Fruit fly (Drosophila melanogaster) whole organism, embryonic: ENCODE measurements around the gene Pgant35A.

ENCODE experiments used
- B-H2 ChIP-seq: fragments of 200-800 bp; sonication (Bioruptor generic); optimal IDR thresholded peaks from 2 replicates; lab custom pipeline; 2018; ENCODE audit warnings: missing biosample characterization, mild to moderate bottlenecking, missing genetic modification characterization
- Blimp-1 ChIP-seq: fragments of 200-800 bp; sonication (Bioruptor generic); optimal IDR thresholded peaks from 3 replicates; lab custom pipeline; 2018; ENCODE audit warnings: missing biosample characterization, missing genetic modification characterization, mild to moderate bottlenecking, moderate library complexity, missing genetic modification reagents
- CG10147 ChIP-seq: fragments of 200-800 bp; sonication (Bioruptor generic); optimal IDR thresholded peaks from 2 replicates; lab custom pipeline; 2019; ENCODE audit warnings: missing biosample characterization, mild to moderate bottlenecking, missing genetic modification characterization, moderate library complexity
- CG12071 ChIP-seq: fragments of 200-800 bp; sonication (Bioruptor generic); optimal IDR thresholded peaks from 3 replicates; lab custom pipeline; 2018; ENCODE audit warnings: missing biosample characterization, mild to moderate bottlenecking, missing genetic modification characterization
- CG13624 ChIP-seq: fragments of 200-800 bp; sonication (Bioruptor generic); optimal IDR thresholded peaks from 2 replicates; lab custom pipeline; 2016; ENCODE audit warnings: missing biosample characterization, missing genetic modification characterization
- CG13894 ChIP-seq: fragments of 200-800 bp; sonication (Bioruptor generic); optimal IDR thresholded peaks from 3 replicates; lab custom pipeline; 2018; ENCODE audit warnings: missing biosample characterization, mild to moderate bottlenecking, missing genetic modification characterization, moderate library complexity
- CG17186 ChIP-seq: fragments of 200-800 bp; sonication (Bioruptor generic); optimal IDR thresholded peaks from 3 replicates; lab custom pipeline; 2017; ENCODE audit warnings: missing biosample characterization, missing genetic modification reagents, missing genetic modification characterization
- CG17802 ChIP-seq: fragments of 200-800 bp; sonication (Bioruptor generic); optimal IDR thresholded peaks from 2 replicates; lab custom pipeline; 2018; ENCODE audit warnings: missing biosample characterization, mild to moderate bottlenecking, missing genetic modification characterization, moderate library complexity
- CG1792 ChIP-seq: fragments of 200-800 bp; sonication (Bioruptor generic); optimal IDR thresholded peaks from 2 replicates; lab custom pipeline; 2016; ENCODE audit warnings: missing biosample characterization, missing genetic modification characterization
- CG3281 ChIP-seq: fragments of 200-800 bp; sonication (Bioruptor generic); optimal IDR thresholded peaks from 3 replicates; lab custom pipeline; 2017; ENCODE audit warnings: missing biosample characterization, mild to moderate bottlenecking, missing genetic modification characterization
- CG4360 ChIP-seq: fragments of 200-800 bp; sonication (Bioruptor generic); IDR thresholded peaks from 2 replicates; pipeline ENCODE4 v1.3.6; 2022; ENCODE audit warnings: missing biosample characterization, missing genetic modification characterization
- CG6654 ChIP-seq: fragments of 200-800 bp; sonication (Bioruptor generic); optimal IDR thresholded peaks from 2 replicates; lab custom pipeline; 2017; ENCODE audit warnings: missing biosample characterization, mild to moderate bottlenecking, missing genetic modification characterization
- CG8281 ChIP-seq: fragments of 200-800 bp; sonication (Bioruptor generic); optimal IDR thresholded peaks from 2 replicates; lab custom pipeline; 2018; ENCODE audit warnings: missing biosample characterization, mild to moderate bottlenecking, missing genetic modification characterization, moderate library complexity
- CG8359 ChIP-seq: fragments of 200-800 bp; sonication (Bioruptor generic); optimal IDR thresholded peaks from 2 replicates; lab custom pipeline; 2017; ENCODE audit warnings: missing biosample characterization, mild to moderate bottlenecking, missing genetic modification characterization, borderline replicate concordance
- CG8924 ChIP-seq: fragments of 200-800 bp; optimal IDR thresholded peaks from 3 replicates; lab custom pipeline; 2019; ENCODE audit warnings: missing biosample characterization, mild to moderate bottlenecking, missing genetic modification characterization, moderate library complexity
- CG9932 ChIP-seq: fragments of 200-800 bp; sonication (Bioruptor generic); IDR thresholded peaks from 2 replicates; pipeline ENCODE4 v1.3.6; 2022; ENCODE audit warnings: missing biosample characterization, missing genetic modification characterization
- D ChIP-seq, 2 experiments: fragments of 200-800 bp in 1 of 2; fragments of >200 bp in 1 of 2; sonication (Bioruptor generic) in 1 of 2; optimal IDR thresholded peaks; 2 replicates in 1 of 2; 3 replicates in 1 of 2; lab custom pipeline; 2017; ENCODE audit warnings: mild to moderate bottlenecking in 1 of 2, missing biosample characterization in 1 of 2, missing genetic modification characterization in 1 of 2, missing genetic modification reagents in 1 of 2
- Dbx ChIP-seq: fragments of 200-800 bp; sonication (Bioruptor generic); IDR thresholded peaks from 3 replicates; pipeline ENCODE4 v1.3.6; 2022; ENCODE audit warnings: missing biosample characterization, missing genetic modification characterization
- Hr78 ChIP-seq, 2 experiments: fragments of 200-800 bp in 1 of 2; fragments of >200 bp in 1 of 2; sonication (Bioruptor generic) in 1 of 2; optimal IDR thresholded peaks; 2 replicates each; lab custom pipeline; 2017 to 2019; ENCODE audit warnings: missing biosample characterization in 2 of 2, missing genetic modification characterization in 2 of 2, mild to moderate bottlenecking in 1 of 2, moderate library complexity in 1 of 2
- Jarid2 ChIP-seq: fragments of 200-800 bp; sonication (Bioruptor generic); optimal IDR thresholded peaks from 3 replicates; lab custom pipeline; 2017; ENCODE audit warnings: mild to moderate bottlenecking, missing biosample characterization, missing genetic modification reagents, missing genetic modification characterization
- Med ChIP-seq: fragments of 200-800 bp; sonication (Bioruptor generic); peaks from one replicate; lab custom pipeline; 2016; ENCODE audit warnings: missing biosample characterization, missing genetic modification characterization, mild to moderate bottlenecking, inconsistent platforms, moderate library complexity
- Meics ChIP-seq: fragments of 200-800 bp; sonication (Bioruptor generic); optimal IDR thresholded peaks from 2 replicates; lab custom pipeline; 2017; ENCODE audit warnings: missing biosample characterization, mild to moderate bottlenecking, missing genetic modification characterization
- Myb ChIP-seq: fragments of 200-800 bp; sonication (Bioruptor generic); optimal IDR thresholded peaks from 2 replicates; lab custom pipeline; 2016; ENCODE audit warnings: missing biosample characterization, missing genetic modification characterization
- NK7.1 ChIP-seq: fragments of 200-800 bp; sonication (Bioruptor generic); optimal IDR thresholded peaks from 3 replicates; lab custom pipeline; 2016; ENCODE audit warnings: missing biosample characterization, missing genetic modification characterization
- Six4 ChIP-seq: fragments of 200-800 bp; sonication (Bioruptor generic); optimal IDR thresholded peaks from 2 replicates; lab custom pipeline; 2016; ENCODE audit warnings: missing biosample characterization, missing genetic modification characterization
- Spps ChIP-seq: fragments of 200-800 bp; sonication (Bioruptor generic); optimal IDR thresholded peaks from 2 replicates; lab custom pipeline; 2018; ENCODE audit warnings: missing biosample characterization, mild to moderate bottlenecking, missing genetic modification characterization
- Sry-β ChIP-seq: fragments of 200-800 bp; sonication (Bioruptor generic); optimal IDR thresholded peaks from 2 replicates; lab custom pipeline; 2018; ENCODE audit warnings: missing biosample characterization, mild to moderate bottlenecking, missing genetic modification characterization, moderate library complexity
- Ssrp ChIP-seq: fragments of 200-800 bp; sonication (Bioruptor generic); optimal IDR thresholded peaks from 2 replicates; lab custom pipeline; 2018; ENCODE audit warnings: missing biosample characterization, mild to moderate bottlenecking, missing genetic modification characterization, moderate library complexity
- Tbp ChIP-seq: fragments of >200 bp; optimal IDR thresholded peaks from 2 replicates; lab custom pipeline; 2018; ENCODE audit warnings: missing biosample characterization, missing genetic modification characterization
- Vsx1 ChIP-seq: fragments of 200-800 bp; sonication (Bioruptor generic); optimal IDR thresholded peaks from 2 replicates; lab custom pipeline; 2017; ENCODE audit warnings: missing biosample characterization, mild to moderate bottlenecking, missing genetic modification characterization, missing genetic modification reagents
- YL-1 ChIP-seq: fragments of 200-800 bp; sonication (Bioruptor generic); optimal IDR thresholded peaks from 3 replicates; lab custom pipeline; 2017; ENCODE audit warnings: missing biosample characterization, mild to moderate bottlenecking, missing genetic modification characterization
- ap ChIP-seq: fragments of 200-800 bp; sonication (Bioruptor generic); IDR thresholded peaks from 2 replicates; pipeline ENCODE4 v1.3.6; 2022; ENCODE audit warnings: missing biosample characterization, missing genetic modification characterization
- bbx ChIP-seq: fragments of 200-800 bp; sonication (Bioruptor generic); IDR thresholded peaks from 2 replicates; pipeline ENCODE4 v1.3.6; 2022; ENCODE audit warnings: missing biosample characterization, missing genetic modification characterization; ENCODE audit not compliant: partially characterized antibody
- caup ChIP-seq: fragments of 200-800 bp; sonication (Bioruptor generic); optimal IDR thresholded peaks from 3 replicates; lab custom pipeline; 2017; ENCODE audit warnings: missing biosample characterization, mild to moderate bottlenecking, missing genetic modification characterization, moderate library complexity; ENCODE audit not compliant: severe bottlenecking
- emc ChIP-seq: fragments of 200-800 bp; sonication (Bioruptor generic); optimal IDR thresholded peaks from 2 replicates; lab custom pipeline; 2016; ENCODE audit warnings: missing biosample characterization, missing genetic modification characterization
- fu2 ChIP-seq: fragments of 200-800 bp; sonication (Bioruptor generic); optimal IDR thresholded peaks from 2 replicates; lab custom pipeline; 2016; ENCODE audit warnings: missing biosample characterization, missing genetic modification characterization
- gsb ChIP-seq: fragments of 200-800 bp; sonication (Bioruptor generic); IDR thresholded peaks from 2 replicates; pipeline ENCODE4 v1.3.6; 2022; ENCODE audit warnings: missing biosample characterization, missing genetic modification characterization
- mirr ChIP-seq: fragments of 200-800 bp; sonication (Bioruptor generic); optimal IDR thresholded peaks from 3 replicates; lab custom pipeline; 2018; ENCODE audit warnings: missing biosample characterization, mild to moderate bottlenecking, missing genetic modification characterization
- nau ChIP-seq: fragments of 200-800 bp; sonication (Bioruptor generic); optimal IDR thresholded peaks from 3 replicates; lab custom pipeline; 2017; ENCODE audit warnings: missing biosample characterization, mild to moderate bottlenecking, missing genetic modification characterization, missing genetic modification reagents
- odd ChIP-seq: fragments of 200-800 bp; sonication (Bioruptor generic); optimal IDR thresholded peaks from 2 replicates; lab custom pipeline; 2017; ENCODE audit warnings: missing biosample characterization, mild to moderate bottlenecking, missing genetic modification characterization
- onecut ChIP-seq: fragments of 200-800 bp; sonication (Bioruptor generic); IDR thresholded peaks from 2 replicates; pipeline ENCODE4 v1.3.6; 2022; ENCODE audit warnings: missing biosample characterization, missing genetic modification characterization
- pb ChIP-seq: fragments of 200-800 bp; sonication (Bioruptor generic); optimal IDR thresholded peaks from 3 replicates; lab custom pipeline; 2016; ENCODE audit warnings: missing biosample characterization, missing genetic modification characterization
- pfk ChIP-seq: fragments of 200-800 bp; sonication (Bioruptor generic); optimal IDR thresholded peaks from 2 replicates; lab custom pipeline; 2018; ENCODE audit warnings: missing biosample characterization, mild to moderate bottlenecking, missing genetic modification characterization, moderate library complexity
- run ChIP-seq: fragments of 200-800 bp; sonication (Bioruptor generic); optimal IDR thresholded peaks from 3 replicates; lab custom pipeline; 2018; ENCODE audit warnings: missing biosample characterization, mild to moderate bottlenecking, missing genetic modification characterization
- sc ChIP-seq, 3 experiments: fragments of >200 bp in 2 of 3; fragments of 200-800 bp in 1 of 3; sonication (Bioruptor generic) in 1 of 3; optimal IDR thresholded peaks; 2 replicates in 2 of 3; 3 replicates in 1 of 3; lab custom pipeline; 2017; ENCODE audit warnings: mild to moderate bottlenecking in 1 of 3, missing biosample characterization in 1 of 3, missing genetic modification characterization in 1 of 3, missing genetic modification reagents in 1 of 3
- schlank ChIP-seq: fragments of 200-800 bp; sonication (Bioruptor generic); optimal IDR thresholded peaks from 2 replicates; lab custom pipeline; 2018; ENCODE audit warnings: missing biosample characterization, mild to moderate bottlenecking, missing genetic modification characterization
- sens ChIP-seq: fragments of 200-800 bp; sonication (Bioruptor generic); peaks from one replicate; lab custom pipeline; 2016; ENCODE audit warnings: missing biosample characterization, missing genetic modification characterization
- sens-2 ChIP-seq: fragments of 200-800 bp; sonication (Bioruptor generic); IDR thresholded peaks from 2 replicates; pipeline ENCODE4 v1.3.6; 2022; ENCODE audit warnings: missing biosample characterization, missing genetic modification characterization
- seq ChIP-seq: fragments of 200-800 bp; sonication (Bioruptor generic); IDR thresholded peaks from 2 replicates; pipeline ENCODE4 v1.3.6; 2022; ENCODE audit warnings: missing biosample characterization, missing genetic modification characterization

Pgant35A gene

DNA sequence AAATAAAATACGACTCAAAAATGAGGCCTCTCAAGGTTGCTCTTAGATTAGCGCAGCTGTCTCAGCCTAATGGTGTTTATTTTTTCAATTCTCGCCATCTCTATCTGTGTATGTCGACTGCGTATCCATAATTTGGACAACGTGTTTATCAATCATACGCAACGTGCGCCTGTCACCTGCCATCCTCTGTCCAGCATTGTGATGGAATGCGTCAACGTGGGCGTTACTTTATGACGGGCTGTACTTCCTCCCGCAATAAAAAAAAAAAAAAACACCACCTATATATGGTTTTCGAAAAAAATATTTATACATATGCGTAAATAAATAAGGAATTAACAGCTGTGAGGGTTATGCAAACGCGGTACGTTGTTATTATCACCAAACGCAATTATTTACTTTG, 40.3 kb downstream of the Pgant35A start (continued):
- TF ChIP-seq CG8281 (tag; lab: Kevin White, UChicago) = no peak
- no peak for TF ChIP-seq CG4360 (GFP tag; lab: Robert Waterston, UW)
- TF ChIP-seq bbx (GFP tag; lab: Robert Waterston, UW) = no peak
- no peak for TF ChIP-seq Spps (tag; lab: Kevin White, UChicago)
- TF ChIP-seq Dbx (GFP tag; lab: Robert Waterston, UW) = peak; percentile 57; the same call in 2 of the 3 replicates
- TF ChIP-seq Six4 (GFP tag; lab: Kevin White, UChicago) = no peak
- TF ChIP-seq Med (GFP tag; lab: Kevin White, UChicago) = peak; percentile 82
- TF ChIP-seq CG17802 (tag; lab: Kevin White, UChicago) = no peak
- no peak for TF ChIP-seq Blimp-1 (GFP tag; lab: Kevin White, UChicago)
- no peak for TF ChIP-seq seq (GFP tag; lab: Robert Waterston, UW)
- no peak for TF ChIP-seq CG17186 (GFP tag; lab: Kevin White, UChicago)
- no peak for TF ChIP-seq sens-2
- no peak for TF ChIP-seq D (optimal IDR thresholded peaks at IDR 0.05; lab: Kevin White, UChicago)
- TF ChIP-seq D (GFP tag; optimal IDR thresholded peaks at IDR 0.05; lab: Kevin White, UChicago) = no peak
- no peak for TF ChIP-seq NK7.1 (GFP tag; lab: Kevin White, UChicago)
- TF ChIP-seq CG13894 (tag; lab: Kevin White, UChicago) = no peak
- TF ChIP-seq pfk = no peak
- TF ChIP-seq Jarid2 (GFP tag; lab: Kevin White, UChicago) = no peak
- peak; percentile 12 for TF ChIP-seq CG12071 (GFP tag; lab: Kevin White, UChicago)
- peak; percentile 30 for TF ChIP-seq Meics (GFP tag; lab: Kevin White, UChicago)
- no peak for TF ChIP-seq Myb (GFP tag; lab: Kevin White, UChicago)
- peak; percentile 45 for TF ChIP-seq CG3281
- no peak for TF ChIP-seq sens (GFP tag; lab: Kevin White, UChicago)
- no peak for TF ChIP-seq CG8359 (GFP tag; lab: Kevin White, UChicago)
- TF ChIP-seq Tbp (GFP tag; lab: Kevin White, UChicago) = no peak
- no peak for TF ChIP-seq Vsx1 (GFP tag; lab: Kevin White, UChicago)
- no peak for TF ChIP-seq odd (GFP tag; lab: Kevin White, UChicago)
- no peak for TF ChIP-seq CG10147 (GFP tag; lab: Kevin White, UChicago)
- no peak for TF ChIP-seq emc
- TF ChIP-seq caup = peak; percentile 26
- TF ChIP-seq pb (GFP tag; lab: Kevin White, UChicago) = no peak
- peak; percentile 3 for TF ChIP-seq schlank (tag; lab: Kevin White, UChicago)
- peak; percentile 9 for TF ChIP-seq CG13624 (GFP tag; lab: Kevin White, UChicago)
- peak; percentile 69 for TF ChIP-seq mirr (GFP tag; lab: Kevin White, UChicago)
- TF ChIP-seq fu2 (GFP tag; lab: Kevin White, UChicago) = no peak
- TF ChIP-seq CG6654 (GFP tag; lab: Kevin White, UChicago) = no peak
- 0 out of 2 replicates have a peak, but pooled peaks have one; percentile 40 for TF ChIP-seq gsb (GFP tag; lab: Robert Waterston, UW)
- TF ChIP-seq nau = peak; percentile 19
- TF ChIP-seq ap (GFP tag; lab: Robert Waterston, UW) = no peak
- no peak for TF ChIP-seq Ssrp (tag; lab: Kevin White, UChicago)
- 0 out of 2 replicates have a peak, but pooled peaks have one; percentile 5 for TF ChIP-seq CG9932
- no peak for TF ChIP-seq CG8924 (tag; lab: Kevin White, UChicago)
- TF ChIP-seq sc (optimal IDR thresholded peaks at IDR 0.05; lab: Kevin White, UChicago) = no peak
- TF ChIP-seq sc (GFP tag; optimal IDR thresholded peaks at IDR 0.05; lab: Kevin White, UChicago) = no peak
- TF ChIP-seq Hr78 (GFP tag; optimal IDR thresholded peaks at IDR 0.05; lab: Kevin White, UChicago) = no peak
- TF ChIP-seq YL-1 (GFP tag; lab: Kevin White, UChicago) = no peak
- no peak for TF ChIP-seq onecut (GFP tag; lab: Robert Waterston, UW)
- TF ChIP-seq CG1792 (GFP tag; lab: Kevin White, UChicago) = no peak
- TF ChIP-seq run (tag; lab: Kevin White, UChicago) = no peak
- TF ChIP-seq Sry-β = no peak
- TF ChIP-seq B-H2 (GFP tag; lab: Kevin White, UChicago) = no peak
